Fruit fly (Drosophila melanogaster): ENCODE results near the gene PolI.

Gene PolI

DNA sequence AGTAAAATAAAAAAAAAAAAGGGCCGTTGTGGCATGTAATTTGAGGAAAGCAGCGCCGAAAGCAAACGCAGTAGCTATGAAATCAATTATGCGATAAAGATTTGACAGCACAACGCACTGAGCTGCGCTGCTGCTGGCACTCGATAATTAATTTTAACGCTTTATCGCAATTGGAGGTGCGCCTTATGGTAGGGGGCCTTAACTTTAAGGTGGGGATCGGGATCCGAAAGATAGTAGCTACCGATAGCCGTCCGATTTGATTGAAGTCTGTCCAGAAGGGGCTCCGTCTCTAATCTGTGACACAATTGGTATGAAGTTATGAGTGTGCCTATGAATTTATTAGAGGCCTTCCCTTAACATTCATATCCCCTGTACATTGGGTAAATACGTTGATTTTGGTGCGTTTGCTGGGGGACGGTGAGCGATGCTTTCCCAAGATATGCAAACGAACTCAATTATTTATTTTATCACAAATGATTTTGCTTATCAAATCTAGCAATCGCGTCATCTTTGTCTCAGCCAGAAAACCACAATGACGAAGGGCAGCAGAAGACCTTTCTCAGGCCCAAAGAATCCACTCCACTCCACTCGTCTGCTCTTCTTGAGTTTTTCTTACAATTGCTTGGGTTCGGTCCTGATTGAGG lies 24.8 kb upstream of the PolI start (continued):
- TF ChIP-seq CG5180 (GFP tag; optimal IDR thresholded peaks at IDR 0.05) (no peak), tin (GFP tag; optimal IDR thresholded peaks at IDR 0.05) (no peak), HmgD (GFP tag; optimal IDR thresholded peaks at IDR 0.05) (no peak), CG6175 (GFP tag; IDR thresholded peaks at IDR 0.05) (0 out of 3 replicates have a peak, but pooled peaks have one; percentile 7), crol (GFP tag; IDR thresholded peaks at IDR 0.05) (peak; percentile 74), salm (tag; optimal IDR thresholded peaks at IDR 0.05) (peak; percentile 43), CG1603 (tag; optimal IDR thresholded peaks at IDR 0.05) (no peak), CG1024 (GFP tag; IDR thresholded peaks at IDR 0.05) (no peak), Dbx (GFP tag; IDR thresholded peaks at IDR 0.05) (no peak), pb (GFP tag; optimal IDR thresholded peaks at IDR 0.05) (no peak), ems (GFP tag; optimal IDR thresholded peaks at IDR 0.05) (no peak), CG10209 (GFP tag; optimal IDR thresholded peaks at IDR 0.05) (no peak), CG11723 (GFP tag; optimal IDR thresholded peaks at IDR 0.05) (no peak), CG17361 (GFP tag; IDR thresholded peaks at IDR 0.05) (no peak), trh (GFP tag; optimal IDR thresholded peaks at IDR 0.05) (no peak), CG15269 (tag; optimal IDR thresholded peaks at IDR 0.05) (no peak), Abd-B (GFP tag; optimal IDR thresholded peaks at IDR 0.05) (no peak), Oaz (GFP tag; IDR thresholded peaks at IDR 0.05) (no peak), CG8089 (GFP tag; optimal IDR thresholded peaks at IDR 0.05) (no peak), gt (GFP tag; IDR thresholded peaks at IDR 0.05) (no peak), aop (GFP tag; IDR thresholded peaks at IDR 0.05) (no peak), Ada2b (GFP tag; IDR thresholded peaks at IDR 0.05) (no peak), bowl (GFP tag; IDR thresholded peaks at IDR 0.05) (no peak), tll (GFP tag; optimal IDR thresholded peaks at IDR 0.05) (no peak), sd (tag; optimal IDR thresholded peaks at IDR 0.05) (peak; percentile 55), Lim3 (GFP tag; IDR thresholded peaks at IDR 0.05) (peak; percentile 92; the same call in 1 of the 2 replicates), CG7745 (tag; optimal IDR thresholded peaks at IDR 0.05) (peak; percentile 14), CG10274 (GFP tag; optimal IDR thresholded peaks at IDR 0.05) (no peak), NfI (GFP tag; optimal IDR thresholded peaks at IDR 0.05) (no peak), CG2202 (tag; optimal IDR thresholded peaks at IDR 0.05) (no peak), CG8478 (optimal IDR thresholded peaks at IDR 0.05) (no peak), crp (GFP tag; optimal IDR thresholded peaks at IDR 0.05) (no peak), Dip2 (GFP tag; IDR thresholded peaks at IDR 0.05) (no peak), CG10543 (GFP tag; optimal IDR thresholded peaks at IDR 0.05) (peak; percentile 4), CG2129 (GFP tag; IDR thresholded peaks at IDR 0.05; ENCODE audit: partially characterized antibody) (no peak), Med (GFP tag) (peak; percentile 28), insv (GFP tag; optimal IDR thresholded peaks at IDR 0.05) (no peak), Nf-YB (GFP tag; optimal IDR thresholded peaks at IDR 0.05) (no peak), sqz (GFP tag; optimal IDR thresholded peaks at IDR 0.05) (peak; percentile 20), CG12219 (GFP tag; optimal IDR thresholded peaks at IDR 0.05) (no peak), vnd (GFP tag; IDR thresholded peaks at IDR 0.05; ENCODE audit: partially characterized antibody) (0 out of 3 replicates have a peak, but pooled peaks have one; percentile 25), btn (GFP tag; optimal IDR thresholded peaks at IDR 0.05) (no peak), CG1602 (GFP tag; optimal IDR thresholded peaks at IDR 0.05) (no peak), Side (GFP tag; optimal IDR thresholded peaks at IDR 0.05) (no peak), Vsx1 (GFP tag; optimal IDR thresholded peaks at IDR 0.05) (peak; percentile 16), eyg (GFP tag; optimal IDR thresholded peaks at IDR 0.05) (no peak), CG16813 (GFP tag; IDR thresholded peaks at IDR 0.05; ENCODE audit: partially characterized antibody) (no peak), CG8924 (tag; optimal IDR thresholded peaks at IDR 0.05) (no peak), dan (GFP tag; IDR thresholded peaks at IDR 0.05) (no peak), CG14710 (tag; optimal IDR thresholded peaks at IDR 0.05) (no peak)
